Fruit fly (Drosophila melanogaster): ENCODE data around the gene CG1677.
A peak's percentile ranks its signal among the peaks of the same experiment; 100 is the strongest.

The CG1677 gene

DNA sequence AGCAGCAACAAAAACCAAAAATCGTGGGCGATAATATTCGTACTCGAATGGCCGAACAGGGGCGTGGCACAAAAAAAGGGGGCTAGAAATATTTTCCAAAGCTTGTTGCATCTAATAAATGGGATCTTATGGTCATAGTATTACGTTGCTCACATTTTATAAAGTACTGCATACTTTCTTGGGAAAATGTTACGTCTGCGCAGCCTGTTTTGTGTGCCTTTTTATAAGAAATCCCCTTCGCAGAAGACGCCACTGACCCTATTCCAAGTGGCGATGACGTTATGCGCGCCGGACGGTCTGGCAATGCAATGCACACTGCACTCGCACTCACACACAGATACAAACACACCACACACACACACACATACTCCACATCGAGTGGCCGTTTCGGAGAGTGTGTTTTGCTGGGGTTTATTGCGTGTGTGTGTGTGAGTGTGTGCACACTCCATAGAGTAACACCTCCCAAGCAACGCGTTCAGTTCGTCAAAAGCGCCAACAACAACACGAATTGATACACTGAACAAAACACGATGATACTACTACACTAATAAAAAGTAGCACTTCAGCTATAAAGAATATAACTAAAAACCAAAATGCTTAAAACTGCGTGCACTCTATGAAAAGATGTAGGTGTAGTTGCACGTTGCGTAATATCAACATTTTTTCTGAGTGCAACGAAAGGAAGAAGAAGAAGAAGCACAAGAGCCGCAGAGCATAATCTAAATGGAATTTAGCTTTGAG, 112.3 kb downstream of the CG1677 start (continued):
- TF ChIP-seq sd (tag; optimal IDR thresholded peaks at IDR 0.05): no peak
- peak; percentile 86 for TF ChIP-seq Atf-2 (GFP tag; optimal IDR thresholded peaks at IDR 0.05)
- TF ChIP-seq HLHmδ (GFP tag; optimal IDR thresholded peaks at IDR 0.05): no peak
- no peak for TF ChIP-seq hbn (GFP tag; IDR thresholded peaks at IDR 0.05; ENCODE audit: partially characterized antibody)
- peak; percentile 48; the same call in 1 of the 2 replicates for TF ChIP-seq wdn (GFP tag; IDR thresholded peaks at IDR 0.05)
- peak; percentile 84 for TF ChIP-seq Xbp1 (GFP tag; optimal IDR thresholded peaks at IDR 0.05)
- TF ChIP-seq vnd (GFP tag; IDR thresholded peaks at IDR 0.05; ENCODE audit: partially characterized antibody): no peak
- TF ChIP-seq CG34376 (GFP tag; optimal IDR thresholded peaks at IDR 0.05): no peak
- peak; percentile 94 for TF ChIP-seq ara (GFP tag; IDR thresholded peaks at IDR 0.05)
- TF ChIP-seq Dip3 (GFP tag; optimal IDR thresholded peaks at IDR 0.05): no peak
- peak; percentile 60 for TF ChIP-seq CG10274 (GFP tag; optimal IDR thresholded peaks at IDR 0.05)
- TF ChIP-seq CG17612 (GFP tag; IDR thresholded peaks at IDR 0.05): peak; percentile 69
- peak; percentile 80 for TF ChIP-seq CG5245 (GFP tag; optimal IDR thresholded peaks at IDR 0.05)
- peak; percentile 32 for TF ChIP-seq Nf-YC (tag; optimal IDR thresholded peaks at IDR 0.05)
- no peak for TF ChIP-seq inv (GFP tag; IDR thresholded peaks at IDR 0.05; ENCODE audit: partially characterized antibody)
- TF ChIP-seq Doc2 (GFP tag; IDR thresholded peaks at IDR 0.05): no peak
- peak; percentile 83 for TF ChIP-seq gsb-n (tag; optimal IDR thresholded peaks at IDR 0.05)
- peak; percentile 13 for TF ChIP-seq CG13296 (GFP tag; optimal IDR thresholded peaks at IDR 0.05)
- TF ChIP-seq CG4282 (GFP tag; optimal IDR thresholded peaks at IDR 0.05): peak; percentile 56
- peak; percentile 34; the same call in 1 of the 2 replicates for TF ChIP-seq NFAT (GFP tag; IDR thresholded peaks at IDR 0.05)
- peak; percentile 79 for TF ChIP-seq CG9876 (GFP tag; optimal IDR thresholded peaks at IDR 0.05)

DNA sequence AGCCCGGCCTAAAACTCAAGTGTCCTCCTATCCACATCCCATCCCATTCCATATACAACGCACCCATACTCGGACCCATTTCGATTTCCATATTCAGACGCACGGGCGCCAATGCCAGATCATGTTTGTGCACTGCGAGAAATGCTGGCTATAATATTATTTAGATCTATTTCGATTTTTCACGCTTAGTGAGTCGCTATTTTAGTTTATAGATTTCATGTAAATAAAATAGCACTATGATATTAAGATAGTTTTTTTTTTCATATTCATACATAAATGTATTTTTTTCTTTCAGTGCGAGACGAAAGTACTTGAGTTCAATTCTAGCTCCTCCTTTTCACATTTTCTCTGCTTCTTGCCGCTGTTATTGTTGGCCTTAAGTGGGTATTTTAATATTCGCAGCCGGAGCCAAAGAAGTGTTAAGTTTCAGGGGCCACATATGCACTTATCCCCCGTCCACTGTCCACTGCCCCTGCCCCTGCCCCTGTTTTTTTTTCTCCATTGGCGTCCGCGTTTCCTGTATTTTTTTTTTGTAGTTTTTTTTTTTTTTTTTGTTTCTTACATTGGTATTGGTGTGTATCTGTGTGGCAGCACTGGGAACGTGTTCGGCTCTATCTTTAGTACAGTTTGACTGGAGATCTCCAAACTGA, 113.6 kb downstream of the CG1677 start:
- TF ChIP-seq CG8388 (GFP tag; optimal IDR thresholded peaks at IDR 0.05) (peak; percentile 86), Xbp1 (GFP tag; optimal IDR thresholded peaks at IDR 0.05) (peak; percentile 78), hkb (optimal IDR thresholded peaks at IDR 0.05) (no peak), hkb (GFP tag; IDR thresholded peaks at IDR 0.05) (peak; percentile 69), bbx (GFP tag; IDR thresholded peaks at IDR 0.05; ENCODE audit: partially characterized antibody) (no peak), MESR4 (GFP tag; optimal IDR thresholded peaks at IDR 0.05) (no peak), CG6654 (GFP tag; optimal IDR thresholded peaks at IDR 0.05) (peak; percentile 48), Hand (GFP tag; optimal IDR thresholded peaks at IDR 0.05) (no peak), ap (GFP tag; IDR thresholded peaks at IDR 0.05) (peak; percentile 54; the same call in 1 of the 2 replicates), en (GFP tag; optimal IDR thresholded peaks at IDR 0.05) (no peak), bab2 (GFP tag; optimal IDR thresholded peaks at IDR 0.05) (peak; percentile 52), Oaz (GFP tag; IDR thresholded peaks at IDR 0.05) (no peak), B-H2 (GFP tag; optimal IDR thresholded peaks at IDR 0.05) (no peak), Usf (GFP tag; optimal IDR thresholded peaks at IDR 0.05) (peak; percentile 54), jumu (GFP tag; optimal IDR thresholded peaks at IDR 0.05) (peak; percentile 4), ewg (GFP tag; optimal IDR thresholded peaks at IDR 0.05) (peak; percentile 54), lilli (GFP tag; optimal IDR thresholded peaks at IDR 0.05) (peak; percentile 55), Adf1 (GFP tag; IDR thresholded peaks at IDR 0.05) (no peak), CG14667 (GFP tag; IDR thresholded peaks at IDR 0.05) (peak; percentile 53), CG15479 (GFP tag; optimal IDR thresholded peaks at IDR 0.05) (no peak), CG17829 (tag; optimal IDR thresholded peaks at IDR 0.05) (peak; percentile 86), CG13624 (GFP tag; optimal IDR thresholded peaks at IDR 0.05) (peak; percentile 32), CG8089 (GFP tag; optimal IDR thresholded peaks at IDR 0.05) (peak; percentile 53), zen (tag; optimal IDR thresholded peaks at IDR 0.05) (peak; percentile 86), pita (GFP tag; optimal IDR thresholded peaks at IDR 0.05) (no peak), Ptx1 (GFP tag; IDR thresholded peaks at IDR 0.05) (peak; percentile 62), h (optimal IDR thresholded peaks at IDR 0.05) (no peak), sens-2 (GFP tag; IDR thresholded peaks at IDR 0.05) (peak; percentile 77), ssp (GFP tag; IDR thresholded peaks at IDR 0.05) (peak; percentile 63)

Measured in whole organism, embryonic.